Worm (Caenorhabditis elegans) whole organism, L4 larva: Measurements from ENCODE around the gene mrps-17.
A peak's percentile ranks its signal among the peaks of the same experiment; 100 is the strongest.

ENCODE experiments used
- F10B5.3 ChIP-seq: sonication (generic microtip); optimal IDR thresholded peaks from 2 replicates; lab custom pipeline; 2016; ENCODE audit warnings: mild to moderate bottlenecking, missing genetic modification characterization, missing compliant biosample characterization
- F37D6.2 ChIP-seq: sonication (generic microtip); optimal IDR thresholded peaks from 2 replicates; lab custom pipeline; 2016; ENCODE audit warnings: mild to moderate bottlenecking, missing genetic modification characterization, missing compliant biosample characterization
- T20F7.1 ChIP-seq: fragments of 200-800 bp; sonication (Bioruptor generic); optimal IDR thresholded peaks from 2 replicates; lab custom pipeline; 2018; ENCODE audit warnings: mild to moderate bottlenecking, missing genetic modification characterization, missing compliant biosample characterization
- T26A8.4 ChIP-seq: fragments of 200-800 bp; sonication (Bioruptor generic); IDR thresholded peaks from 2 replicates; pipeline ENCODE4 v1.3.6; 2022; ENCODE audit warnings: missing genetic modification characterization, missing compliant biosample characterization
- Y48G9A.11 ChIP-seq: fragments of 200-800 bp; sonication (Bioruptor generic); IDR thresholded peaks from 2 replicates; pipeline ENCODE4 v1.3.6; 2022; ENCODE audit warnings: missing genetic modification reagents, missing genetic modification characterization, missing compliant biosample characterization
- Y5F2A.4 ChIP-seq: fragments of 200-800 bp; sonication (Bioruptor generic); optimal IDR thresholded peaks from 2 replicates; lab custom pipeline; 2018; ENCODE audit warnings: mild to moderate bottlenecking, missing genetic modification characterization, missing compliant biosample characterization
- ZK546.5 ChIP-seq, 2 experiments: sonication (generic microtip); optimal IDR thresholded peaks; 2 replicates each; lab custom pipeline; 2017; ENCODE audit warnings: missing biosample characterization in 2 of 2, missing genetic modification characterization in 2 of 2
- aha-1 ChIP-seq: fragments of 150-350 bp; peaks from one replicate; lab custom pipeline; 2014; ENCODE audit warnings: missing biosample characterization, missing genetic modification characterization
- arid-1 ChIP-seq: fragments of 200-800 bp; sonication (Bioruptor generic); conservative IDR thresholded peaks from 2 replicates; pipeline ENCODE4 v1.3.6; 2022; ENCODE audit warnings: missing genetic modification reagents, missing genetic modification characterization, missing compliant biosample characterization
- attf-4 ChIP-seq: sonication (generic microtip); optimal IDR thresholded peaks from 3 replicates; lab custom pipeline; 2017; ENCODE audit warnings: missing biosample characterization, missing genetic modification characterization
- ceh-28 ChIP-seq: fragments of 150-350 bp; optimal IDR thresholded peaks from 2 replicates; lab custom pipeline; 2014; ENCODE audit warnings: missing biosample characterization, missing genetic modification reagents, missing genetic modification characterization
- ceh-44 ChIP-seq: fragments of 200-800 bp; sonication (Bioruptor generic); IDR thresholded peaks from 2 replicates; pipeline ENCODE4 v1.3.6; 2022; ENCODE audit warnings: missing genetic modification reagents, missing genetic modification characterization, missing compliant biosample characterization
- ceh-82 ChIP-seq: sonication (generic microtip); optimal IDR thresholded peaks from 2 replicates; lab custom pipeline; 2017; ENCODE audit warnings: missing biosample characterization, missing genetic modification characterization
- ctbp-1 ChIP-seq: fragments of 200-800 bp; sonication (Bioruptor generic); IDR thresholded peaks from 2 replicates; pipeline ENCODE4 v1.3.6; 2022; ENCODE audit warnings: missing genetic modification reagents, missing genetic modification characterization, missing compliant biosample characterization
- daf-12 ChIP-seq: fragments of 150-350 bp; optimal IDR thresholded peaks from 2 replicates; lab custom pipeline; 2014; ENCODE audit warnings: missing biosample characterization, missing genetic modification reagents, missing genetic modification characterization
- daf-19 ChIP-seq: fragments of 200-800 bp; sonication (Bioruptor generic); conservative IDR thresholded peaks from 2 replicates; pipeline ENCODE4 v1.3.6; 2022; ENCODE audit warnings: missing genetic modification characterization, missing compliant biosample characterization
- dpl-1 ChIP-seq: fragments of 150-350 bp; optimal IDR thresholded peaks from 2 replicates; lab custom pipeline; 2014; ENCODE audit warnings: missing biosample characterization, missing genetic modification reagents, missing genetic modification characterization
- duxl-1 ChIP-seq: sonication (generic microtip); optimal IDR thresholded peaks from 2 replicates; lab custom pipeline; 2016; ENCODE audit warnings: mild to moderate bottlenecking, missing genetic modification characterization, moderate library complexity, missing compliant biosample characterization; ENCODE audit not compliant: poor library complexity
- dve-1 ChIP-seq: sonication (generic microtip); optimal IDR thresholded peaks from 2 replicates; lab custom pipeline; 2017; ENCODE audit warnings: antibody characterized with exemption, mild to moderate bottlenecking, missing genetic modification characterization, missing compliant biosample characterization; ENCODE audit not compliant: insufficient read depth
- fkh-10 ChIP-seq: fragments of 150-350 bp; optimal IDR thresholded peaks from 2 replicates; lab custom pipeline; 2014; ENCODE audit warnings: missing biosample characterization, missing genetic modification reagents, missing genetic modification characterization
- gei-8 ChIP-seq: fragments of 200-800 bp; sonication (Bioruptor generic); optimal IDR thresholded peaks from 2 replicates; lab custom pipeline; 2018; ENCODE audit warnings: mild to moderate bottlenecking, missing genetic modification characterization, missing compliant biosample characterization
- hif-1 ChIP-seq, 2 experiments: sonication (generic microtip); optimal IDR thresholded peaks; 2 replicates each; lab custom pipeline; 2016 to 2017; ENCODE audit warnings: missing compliant biosample characterization in 2 of 2, missing genetic modification characterization in 2 of 2, missing genetic modification reagents in 2 of 2, missing genotype in 2 of 2, mild to moderate bottlenecking in 1 of 2
- hlh-11 ChIP-seq: fragments of 200-800 bp; sonication (Bioruptor generic); optimal IDR thresholded peaks from 2 replicates; lab custom pipeline; 2018; ENCODE audit warnings: mild to moderate bottlenecking, missing genetic modification characterization, missing compliant biosample characterization
- jun-1 ChIP-seq: fragments of 150-350 bp; optimal IDR thresholded peaks from 2 replicates; lab custom pipeline; 2014; ENCODE audit warnings: missing biosample characterization, missing genetic modification reagents, missing genetic modification characterization
- lim-7 ChIP-seq: fragments of 200-800 bp; sonication (Bioruptor generic); IDR thresholded peaks from 2 replicates; pipeline ENCODE4 v1.3.6; 2022; ENCODE audit warnings: missing genetic modification characterization, missing compliant biosample characterization
- lin-1 ChIP-seq: fragments of 200-800 bp; sonication (Bioruptor generic); IDR thresholded peaks from 2 replicates; pipeline ENCODE4 v1.3.6; 2022; ENCODE audit warnings: missing genetic modification reagents, missing genetic modification characterization, missing compliant biosample characterization
- lin-13 ChIP-seq: fragments of 150-350 bp; optimal IDR thresholded peaks from 2 replicates; lab custom pipeline; 2014; ENCODE audit warnings: missing biosample characterization, missing genetic modification reagents, missing genetic modification characterization
- lsy-2 ChIP-seq, 2 experiments: fragments of 150-350 bp in 1 of 2; sonication (generic microtip) in 1 of 2; optimal IDR thresholded peaks; 2 replicates each; lab custom pipeline; 2014 to 2017; ENCODE audit warnings: missing biosample characterization in 2 of 2, missing genetic modification characterization in 2 of 2
- madf-5 ChIP-seq, 2 experiments: fragments of 200-800 bp; sonication (Bioruptor generic); IDR thresholded peaks; 2 replicates each; pipeline ENCODE4 v1.3.6; 2022; ENCODE audit warnings: missing compliant biosample characterization in 2 of 2, missing genetic modification characterization in 2 of 2
- madf-9 ChIP-seq: fragments of 200-800 bp; sonication (Bioruptor generic); conservative IDR thresholded peaks from 2 replicates; pipeline ENCODE4 v1.3.6; 2022; ENCODE audit warnings: missing genetic modification reagents, missing genetic modification characterization, missing compliant biosample characterization
- mdl-1 ChIP-seq, 2 experiments: fragments of 150-350 bp in 1 of 2; sonication (generic microtip) in 1 of 2; optimal IDR thresholded peaks; 2 replicates each; lab custom pipeline; 2014 to 2017; ENCODE audit warnings: missing biosample characterization in 2 of 2, missing genetic modification characterization in 2 of 2
- mdt-29 ChIP-seq: fragments of 200-800 bp; sonication (Bioruptor generic); IDR thresholded peaks from 2 replicates; pipeline ENCODE4 v1.3.6; 2022; ENCODE audit warnings: missing genetic modification reagents, missing genetic modification characterization, missing compliant biosample characterization
- nhr-10 ChIP-seq: fragments of 150-350 bp; optimal IDR thresholded peaks from 2 replicates; lab custom pipeline; 2014; ENCODE audit warnings: missing biosample characterization, missing genetic modification characterization
- nhr-102 ChIP-seq: sonication (generic microtip); optimal IDR thresholded peaks from 2 replicates; lab custom pipeline; 2016; ENCODE audit warnings: mild to moderate bottlenecking, missing genetic modification characterization, moderate library complexity, missing compliant biosample characterization
- nhr-11 ChIP-seq: fragments of 150-350 bp; optimal IDR thresholded peaks from 2 replicates; lab custom pipeline; 2014; ENCODE audit warnings: missing biosample characterization, missing genetic modification characterization
- nhr-28 ChIP-seq: fragments of 150-350 bp; optimal IDR thresholded peaks from 2 replicates; lab custom pipeline; 2014; ENCODE audit warnings: missing biosample characterization, missing genetic modification characterization
- nhr-48 ChIP-seq: sonication (generic microtip); optimal IDR thresholded peaks from 2 replicates; lab custom pipeline; 2016; ENCODE audit warnings: mild to moderate bottlenecking, missing genetic modification characterization, missing compliant biosample characterization
- nhr-76 ChIP-seq: fragments of 150-350 bp; optimal IDR thresholded peaks from 2 replicates; lab custom pipeline; 2014; ENCODE audit warnings: missing biosample characterization, missing genetic modification characterization
- nhr-77 ChIP-seq: fragments of 150-350 bp; optimal IDR thresholded peaks from 2 replicates; lab custom pipeline; 2014; ENCODE audit warnings: missing biosample characterization, missing genetic modification characterization
- pha-4 ChIP-seq, 2 experiments: fragments of 150-350 bp in 1 of 2; fragments of 200-800 bp in 1 of 2; sonication (Bioruptor generic) in 1 of 2; IDR thresholded peaks in 1 of 2; optimal IDR thresholded peaks in 1 of 2; 2 replicates each; pipeline versions ENCODE4 v1.3.6 to Lab custom; 2014 to 2022; ENCODE audit warnings: missing genetic modification characterization in 2 of 2, missing genetic modification reagents in 2 of 2, missing biosample characterization in 1 of 2, missing compliant biosample characterization in 1 of 2
- rbr-2 ChIP-seq: sonication (generic microtip); optimal IDR thresholded peaks from 2 replicates; lab custom pipeline; 2016; ENCODE audit warnings: missing genotype, missing genetic modification characterization, missing compliant biosample characterization
- tra-1 ChIP-seq: fragments of 200-800 bp; sonication (Bioruptor generic); IDR thresholded peaks from 2 replicates; pipeline ENCODE4 v1.3.6; 2022; ENCODE audit warnings: missing genetic modification reagents, missing genetic modification characterization, missing compliant biosample characterization
- zag-1 ChIP-seq: fragments of 150-350 bp; optimal IDR thresholded peaks from 2 replicates; lab custom pipeline; 2014; ENCODE audit warnings: missing biosample characterization, missing genetic modification characterization
- zfp-2 ChIP-seq: sonication (generic microtip); optimal IDR thresholded peaks from 2 replicates; lab custom pipeline; 2016; ENCODE audit warnings: mild to moderate bottlenecking, missing genetic modification characterization, missing compliant biosample characterization
- zip-11 ChIP-seq: fragments of 200-800 bp; sonication (Bioruptor generic); IDR thresholded peaks from 2 replicates; pipeline ENCODE4 v1.3.6; 2022; ENCODE audit warnings: missing genetic modification characterization, missing compliant biosample characterization
- zip-2 ChIP-seq: fragments of 150-350 bp; optimal IDR thresholded peaks from 2 replicates; lab custom pipeline; 2014; ENCODE audit warnings: missing biosample characterization, missing genetic modification characterization

Gene mrps-17

ce11 chrIII:6421973-6422511 lies 9.6 kb downstream of the mrps-17 start (continued):
- TF ChIP-seq lin-1 (GFP tag; lab: Robert Waterston, UW) = 0 out of 2 replicates have a peak, but pooled peaks have one; percentile 15
- no peak for TF ChIP-seq Y5F2A.4 (GFP tag; lab: Kevin White, UChicago)
- TF ChIP-seq nhr-28 (tag; lab: Kevin White, UChicago) = peak; percentile 95

ce11 chrIII:6421473-6421872 lies 10.1 kb downstream of the mrps-17 start:
- TF ChIP-seq gei-8 (GFP tag; lab: Kevin White, UChicago) = no peak
- no peak for TF ChIP-seq nhr-11 (tag; lab: Kevin White, UChicago)
- TF ChIP-seq aha-1 = peak; percentile 63
- TF ChIP-seq T20F7.1 (GFP tag; lab: Kevin White, UChicago) = no peak
- TF ChIP-seq nhr-10 (tag; lab: Kevin White, UChicago) = peak; percentile 45
- no peak for TF ChIP-seq madf-5 (GFP tag; IDR thresholded peaks at IDR 0.05; lab: Robert Waterston, UW)
- TF ChIP-seq, all 104 proteins: peak for 2

- TF ChIP-seq arid-1 (GFP tag; lab: Robert Waterston, UW) (peak; percentile 78; the same call in 1 of the 2 replicates), hlh-11 (peak; percentile 99), duxl-1 (tag; lab: Kevin White, UChicago) (peak; percentile 46), zag-1 (no peak), F37D6.2 (tag; lab: Kevin White, UChicago) (peak; percentile 39), F10B5.3 (tag; lab: Kevin White, UChicago) (peak; percentile 34), nhr-76 (tag; lab: Kevin White, UChicago) (peak; percentile 40), lsy-2 (tag; optimal IDR thresholded peaks at IDR 0.05; lab: Kevin White, UChicago) (peak; percentile 69 to 82), zfp-2 (tag; lab: Kevin White, UChicago) (no peak), lim-7 (GFP tag; lab: Robert Waterston, UW) (no peak), T20F7.1 (GFP tag; lab: Kevin White, UChicago) (peak; percentile 76), ceh-28 (no peak), mdl-1 (tag; optimal IDR thresholded peaks at IDR 0.05; lab: Kevin White, UChicago) (peak; percentile 96 to 99), pha-4 (GFP tag; IDR thresholded peaks at IDR 0.05; lab: Robert Waterston, UW) (peak; percentile 92), pha-4 (tag; optimal IDR thresholded peaks at IDR 0.05; lab: Kevin White, UChicago) (no peak), mdt-29 (GFP tag; lab: Robert Waterston, UW) (peak; percentile 86), ceh-44 (GFP tag; lab: Robert Waterston, UW) (no peak), madf-9 (GFP tag; lab: Robert Waterston, UW) (peak; percentile 68), dpl-1 (peak; percentile 18), jun-1 (peak; percentile 27), nhr-77 (tag; lab: Kevin White, UChicago) (peak; percentile 10), tra-1 (GFP tag; lab: Robert Waterston, UW) (peak; percentile 94), daf-19 (GFP tag; lab: Robert Waterston, UW) (no peak), fkh-10 (no peak), ceh-82 (no peak), daf-12 (no peak), nhr-48 (tag; lab: Kevin White, UChicago) (peak; percentile 93), nhr-28 (tag; lab: Kevin White, UChicago) (peak; percentile 86), rbr-2 (tag; lab: Kevin White, UChicago) (peak; percentile 84), attf-4 (tag; lab: Kevin White, UChicago) (no peak), nhr-102 (tag; lab: Kevin White, UChicago) (peak; percentile 92), zip-2 (tag; lab: Kevin White, UChicago) (no peak), ZK546.5 (tag; optimal IDR thresholded peaks at IDR 0.05; lab: Kevin White, UChicago) (no peak), lin-13 (GFP tag; lab: Kevin White, UChicago) (peak; percentile 10), madf-5 (GFP tag; IDR thresholded peaks at IDR 0.05; lab: Robert Waterston, UW) (no peak), T26A8.4 (GFP tag; lab: Robert Waterston, UW) (peak; percentile 93), dve-1 (tag; lab: Kevin White, UChicago) (peak; percentile 88), Y48G9A.11 (GFP tag; lab: Robert Waterston, UW) (no peak), lin-1 (GFP tag; lab: Robert Waterston, UW) (peak; percentile 95), zip-11 (GFP tag; lab: Robert Waterston, UW) (no peak), hif-1 (tag; optimal IDR thresholded peaks at IDR 0.05; lab: Kevin White, UChicago) (peak; percentile 36 to 67), ctbp-1 (GFP tag; lab: Robert Waterston, UW) (peak; percentile 56; the same call in 1 of the 2 replicates)
Observed at ce11 chrIII:6420995-6421404, 10.6 kb downstream of the mrps-17 start.
